Worm (Caenorhabditis elegans) whole organism, midembryonic: ENCODE data around the gene M05D6.5.

ENCODE experiments used
- T22C8.4 ChIP-seq: fragments of 200-800 bp; sonication (Bioruptor generic); IDR thresholded peaks from 2 replicates; pipeline ENCODE4 v1.3.6; 2022; ENCODE audit warnings: missing genetic modification characterization, missing compliant biosample characterization
- flt-1 ChIP-seq: fragments of 200-800 bp; sonication (Bioruptor generic); IDR thresholded peaks from 2 replicates; pipeline ENCODE4 v1.3.6; 2022; ENCODE audit warnings: missing genetic modification characterization, missing compliant biosample characterization
- med-1 ChIP-seq: sonication (generic microtip); optimal IDR thresholded peaks from 2 replicates; lab custom pipeline; 2017; ENCODE audit warnings: missing genetic modification characterization, mild to moderate bottlenecking, missing compliant biosample characterization, antibody characterized with exemption, missing genetic modification reagents; ENCODE audit not compliant: insufficient read depth
- ref-1 ChIP-seq: fragments of 200-800 bp; sonication (Bioruptor generic); conservative IDR thresholded peaks from 2 replicates; pipeline ENCODE4 v1.3.6; 2022; ENCODE audit warnings: missing genetic modification reagents, missing genetic modification characterization, missing compliant biosample characterization
- tab-1 ChIP-seq: fragments of 200-800 bp; sonication (Bioruptor generic); IDR thresholded peaks from 2 replicates; pipeline ENCODE4 v1.3.6; 2022; ENCODE audit warnings: missing genetic modification characterization, missing compliant biosample characterization
- ztf-23 ChIP-seq: fragments of 200-800 bp; sonication (Bioruptor generic); IDR thresholded peaks from 2 replicates; pipeline ENCODE4 v1.3.6; 2022; ENCODE audit warnings: missing genetic modification reagents, missing genetic modification characterization, missing compliant biosample characterization
- ztf-29 ChIP-seq: fragments of 200-800 bp; sonication (Bioruptor generic); IDR thresholded peaks from 2 replicates; pipeline ENCODE4 v1.3.6; 2022; ENCODE audit warnings: missing genetic modification reagents, missing genetic modification characterization, missing compliant biosample characterization

DNA sequence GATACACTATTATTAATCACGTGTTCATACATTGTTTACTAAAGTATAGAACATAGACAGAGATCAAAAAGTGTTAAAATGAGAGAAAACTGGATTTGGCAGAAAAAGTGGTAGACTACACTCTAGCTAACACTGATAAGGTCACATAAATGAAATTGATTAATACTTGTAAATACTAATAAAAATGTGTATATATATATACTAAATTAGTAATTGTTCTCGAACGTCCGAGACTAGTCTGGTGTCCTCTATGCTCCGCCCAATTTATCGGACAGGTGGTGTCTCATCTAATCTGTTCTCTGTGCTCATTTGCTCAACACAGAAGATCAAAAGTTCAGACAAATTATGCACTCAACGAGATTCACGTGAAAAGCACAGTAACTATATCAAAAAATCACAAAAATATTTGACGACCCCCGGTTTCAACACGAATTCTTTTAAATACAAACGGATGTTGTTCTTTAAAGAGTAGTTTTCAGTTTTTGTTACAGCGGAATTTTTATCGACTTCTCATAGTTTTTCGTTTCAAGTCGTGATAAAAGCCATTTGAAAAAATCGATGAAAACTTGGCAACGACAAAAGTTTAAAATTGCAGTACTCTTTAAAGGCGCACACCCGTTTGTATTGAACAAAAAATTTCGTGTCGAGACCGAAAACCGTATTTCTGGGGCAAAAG is 832 bp downstream of the M05D6.5 start:
- TF ChIP-seq ref-1 (GFP tag; lab: Robert Waterston, UW) (no peak), tab-1 (GFP tag; lab: Robert Waterston, UW) (no peak), ztf-29 (GFP tag; lab: Robert Waterston, UW) (no peak), flt-1 (GFP tag; lab: Robert Waterston, UW) (no peak), T22C8.4 (GFP tag; lab: Robert Waterston, UW) (no peak), ztf-23 (GFP tag; lab: Robert Waterston, UW) (no peak), med-1 (GFP tag; lab: Kevin White, UChicago) (no peak)
